Fruit fly (Drosophila melanogaster): Measurements from ENCODE around the gene ATPsynO.

DNA sequence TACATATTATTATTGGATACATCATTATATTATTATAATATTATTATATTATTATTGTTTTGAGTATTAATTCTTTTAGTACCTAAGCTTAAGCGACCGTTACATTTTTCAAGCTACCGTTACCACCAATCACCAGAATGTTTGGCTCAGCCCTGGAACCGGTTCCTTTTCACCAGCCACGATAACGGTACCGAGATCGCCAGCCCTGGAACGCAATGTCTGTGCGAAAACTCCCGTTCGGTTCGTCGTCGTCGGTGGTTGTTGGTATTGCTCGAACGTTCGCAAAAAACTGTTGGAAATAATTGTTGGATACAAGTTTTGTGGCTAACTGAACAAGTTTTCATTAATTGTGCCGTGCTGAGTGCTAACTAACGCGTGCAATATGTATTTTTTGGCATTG lies 15.7 kb upstream of the ATPsynO start, which contains the start of gene CG42404:
- TF ChIP-seq CTCF (optimal IDR thresholded peaks at IDR 0.05) (peak in 1 of 2 experiments; percentile 11), CG8478 (optimal IDR thresholded peaks at IDR 0.05) (no peak)

All from S2 (cell line).